Worm (Caenorhabditis elegans): Measurements from ENCODE around the gene F43D2.7.

Gene F43D2.7

DNA sequence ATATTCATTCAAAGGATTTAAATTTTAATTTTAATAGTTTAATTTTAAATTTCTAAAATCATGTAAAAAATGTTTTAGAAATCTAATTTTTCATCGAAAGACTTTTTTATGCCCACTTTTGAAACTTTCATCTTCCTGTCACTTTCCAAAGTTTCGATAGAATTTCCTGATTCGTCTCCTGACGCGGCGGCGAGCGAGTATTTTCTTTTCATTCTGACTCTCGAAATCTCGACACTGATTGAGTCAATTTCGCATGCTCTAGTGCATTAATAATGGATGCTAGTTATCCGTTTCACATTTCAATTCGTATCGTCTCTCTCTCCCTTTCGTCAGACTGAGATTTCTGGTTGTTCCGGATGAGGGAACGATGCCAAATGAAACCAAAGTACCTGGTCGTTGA lies 8.9 kb upstream of the F43D2.7 start:
- no peak for TF ChIP-seq ceh-9 (tag; optimal IDR thresholded peaks at IDR 0.05)
- TF ChIP-seq fkh-10 (GFP tag; optimal IDR thresholded peaks at IDR 0.05): peak; percentile 80

DNA sequence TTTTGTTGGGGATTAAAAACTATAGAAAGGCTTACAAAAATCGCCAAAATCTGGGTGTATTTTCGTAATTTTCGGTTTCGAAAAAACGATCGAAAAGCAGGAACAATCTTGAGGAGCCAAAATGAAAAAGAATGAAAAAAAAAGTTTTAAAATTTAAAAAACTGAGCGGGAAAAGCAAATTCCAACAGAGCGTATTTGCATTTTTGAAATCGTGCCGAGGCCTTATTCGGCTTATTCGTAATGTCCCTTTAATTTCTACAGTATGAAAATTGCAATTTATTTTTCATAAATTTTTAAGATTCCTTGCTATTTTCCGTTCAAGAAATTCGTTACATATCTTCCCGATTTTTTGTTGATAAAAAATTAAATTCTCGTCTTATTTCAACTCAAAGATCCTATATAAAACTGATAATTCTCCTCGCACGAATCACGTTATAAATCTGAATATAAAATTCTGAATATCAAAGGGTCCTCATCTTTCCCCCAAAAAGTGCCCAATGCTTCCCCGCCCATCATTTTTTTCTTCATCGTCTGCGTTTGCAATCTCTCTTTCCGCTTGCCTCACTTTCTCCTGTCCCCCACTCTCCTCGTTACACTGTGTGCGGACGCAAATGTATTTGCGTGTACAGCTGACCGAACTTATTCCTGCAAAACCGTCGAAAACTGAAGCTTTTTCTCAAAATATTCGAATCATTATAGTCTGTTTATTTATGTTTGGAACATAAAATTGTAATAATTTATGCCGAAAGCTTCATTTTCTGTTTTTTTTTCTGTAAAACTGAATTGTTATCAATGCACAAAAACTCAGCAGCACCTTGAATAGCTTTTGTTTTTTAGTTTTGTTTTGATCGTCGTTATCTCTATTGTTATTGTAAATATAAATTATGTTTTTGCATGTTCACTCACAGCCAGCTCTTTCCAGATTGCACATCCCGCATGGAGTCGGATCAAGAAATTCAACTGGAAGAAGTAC lies 6.1 kb upstream of the F43D2.7 start, which contains the start of the genes rfc-1 and pmp-3:
TSS of gene rfc-1 (minus strand) at position 163 of the 973 bp plus-strand sequence.
TSS of gene pmp-3 (plus strand) at position 923 of the 973 bp plus-strand sequence.
- TF ChIP-seq fos-1 (tag; optimal IDR thresholded peaks at IDR 0.05) (no peak), hmg-11 (tag; optimal IDR thresholded peaks at IDR 0.05) (peak; percentile 39), nhr-67 (tag; optimal IDR thresholded peaks at IDR 0.05) (no peak), fkh-2 (tag; optimal IDR thresholded peaks at IDR 0.05) (no peak), lin-15B (tag; optimal IDR thresholded peaks at IDR 0.05) (peak; percentile 31), nfya-1 (tag; optimal IDR thresholded peaks at IDR 0.05; ENCODE audit: insufficient read depth) (peak; percentile 9), nhr-23 (tag; optimal IDR thresholded peaks at IDR 0.05) (peak; percentile 5), pha-4 (tag; optimal IDR thresholded peaks at IDR 0.05) (peak; percentile 30), nhr-11 (tag; optimal IDR thresholded peaks at IDR 0.05) (no peak), nhr-77 (tag; optimal IDR thresholded peaks at IDR 0.05) (no peak)

ce11 chrV:14642016-14642415 lies 2.0 kb upstream of the F43D2.7 start:
- TF ChIP-seq pha-4 (tag; optimal IDR thresholded peaks at IDR 0.05): no peak
- TF ChIP-seq nhr-25 (tag; optimal IDR thresholded peaks at IDR 0.05): no peak
- no peak for TF ChIP-seq egl-27 (tag; optimal IDR thresholded peaks at IDR 0.05)
- TF ChIP-seq mml-1 (tag; optimal IDR thresholded peaks at IDR 0.05): no peak
- no peak for TF ChIP-seq elt-3 (tag; optimal IDR thresholded peaks at IDR 0.05)

ce11 chrV:14640769-14641168 lies 798 bp upstream of the F43D2.7 start, which contains the start of gene C54G10.1:
C54G10.1 (plus strand) TSS chrV:14641101.
- TF ChIP-seq elt-2 (tag; optimal IDR thresholded peaks at IDR 0.05): peak; percentile 83
- no peak for TF ChIP-seq tbx-2 (tag; optimal IDR thresholded peaks at IDR 0.05)
- peak; percentile 72 for TF ChIP-seq pqm-1 (tag; optimal IDR thresholded peaks at IDR 0.05)
- TF ChIP-seq pha-4 (tag; optimal IDR thresholded peaks at IDR 0.05): peak; percentile 22
- peak; percentile 15 for TF ChIP-seq jun-1 (tag; optimal IDR thresholded peaks at IDR 0.05)
- TF ChIP-seq aly-2 (tag; optimal IDR thresholded peaks at IDR 0.05): no peak

DNA sequence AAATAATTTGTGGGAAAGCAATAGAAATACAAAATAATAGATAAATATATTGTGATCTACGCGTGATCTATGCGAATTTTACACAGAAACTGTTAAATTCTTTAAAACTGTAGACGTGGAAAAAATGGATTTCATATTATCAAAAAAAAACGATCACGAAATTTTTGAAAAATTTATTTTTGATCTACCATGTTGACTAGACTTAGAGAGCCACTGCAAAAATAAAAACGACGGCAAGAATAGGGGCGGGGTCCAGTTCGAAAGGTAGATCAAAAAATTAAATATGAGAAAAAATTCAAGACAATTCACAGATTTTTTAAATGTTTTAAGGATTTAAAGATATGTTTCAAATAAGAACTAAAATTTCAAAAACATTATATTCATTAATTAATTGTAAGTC lies 1.9 kb downstream of the F43D2.7 start:
- no peak for TF ChIP-seq ama-1 (optimal IDR thresholded peaks at IDR 0.05)
- TF ChIP-seq unc-62 (GFP tag; optimal IDR thresholded peaks at IDR 0.05): no peak
- no peak for TF ChIP-seq mdl-1 (tag; optimal IDR thresholded peaks at IDR 0.05)
- no peak for TF ChIP-seq lin-15B (tag; optimal IDR thresholded peaks at IDR 0.05)
- no peak for TF ChIP-seq elt-3 (tag; optimal IDR thresholded peaks at IDR 0.05)
- TF ChIP-seq nhr-43 (tag; optimal IDR thresholded peaks at IDR 0.05; ENCODE audit: poor library complexity, severe bottlenecking): no peak
- TF ChIP-seq nhr-23 (tag; optimal IDR thresholded peaks at IDR 0.05): no peak
- no peak for TF ChIP-seq nhr-28 (tag; optimal IDR thresholded peaks at IDR 0.05)
- TF ChIP-seq nhr-11 (tag; optimal IDR thresholded peaks at IDR 0.05): no peak
- TF ChIP-seq tbx-2 (tag; optimal IDR thresholded peaks at IDR 0.05): no peak
- TF ChIP-seq ceh-28 (tag; optimal IDR thresholded peaks at IDR 0.05): no peak
- TF ChIP-seq mml-1 (tag; optimal IDR thresholded peaks at IDR 0.05): no peak
- TF ChIP-seq lsy-12 (tag; optimal IDR thresholded peaks at IDR 0.05): no peak

DNA sequence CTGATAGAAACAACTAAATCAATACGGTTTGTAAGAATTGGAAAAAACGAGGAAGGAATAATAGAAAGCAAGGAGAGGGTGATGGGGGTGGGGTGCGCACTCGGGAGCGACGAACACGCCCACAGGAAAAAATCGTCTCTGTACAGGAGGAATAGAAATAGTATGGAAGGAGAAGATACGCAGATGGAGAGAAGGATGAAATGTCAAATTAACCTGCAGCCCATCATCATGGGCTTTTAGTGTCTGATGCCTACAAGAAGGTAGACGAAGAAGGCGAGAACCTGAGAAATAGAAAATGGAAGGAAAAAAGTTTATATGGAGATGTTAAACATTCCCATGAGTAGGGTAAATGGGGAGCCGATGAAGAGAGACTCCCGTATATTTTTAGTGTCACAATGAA lies 4.9 kb downstream of the F43D2.7 start, which contains the start of gene F43D2.6:
TSS of gene F43D2.6 (minus strand) at position 62 of the 400 bp plus-strand sequence.
- no peak for TF ChIP-seq ZK546.5 (tag; optimal IDR thresholded peaks at IDR 0.05)
- no peak for TF ChIP-seq elt-3 (tag; optimal IDR thresholded peaks at IDR 0.05)
- TF ChIP-seq ama-1 (optimal IDR thresholded peaks at IDR 0.05): no peak
- TF ChIP-seq nfya-1 (tag; optimal IDR thresholded peaks at IDR 0.05; ENCODE audit: insufficient read depth): no peak
- no peak for TF ChIP-seq ceh-9 (tag; optimal IDR thresholded peaks at IDR 0.05)

Measured in whole organism, L3 larva.